Worm (Caenorhabditis elegans): ENCODE measurements around the gene twk-2.

ce11 chrII:4460851-4461250 is 7.9 kb upstream of the twk-2 start, which contains the start of the genes T12C9.7 and vps-18:
- TF ChIP-seq med-1 (GFP tag; optimal IDR thresholded peaks at IDR 0.05; ENCODE audit: insufficient read depth), result no peak
- TF ChIP-seq klf-2 (GFP tag; conservative IDR thresholded peaks at IDR 0.05), result no peak
- no peak for TF ChIP-seq ref-1 (GFP tag; conservative IDR thresholded peaks at IDR 0.05)
- TF ChIP-seq flt-1 (GFP tag; IDR thresholded peaks at IDR 0.05), result no peak
- no peak for TF ChIP-seq tab-1 (GFP tag; IDR thresholded peaks at IDR 0.05)
- no peak for TF ChIP-seq cog-1 (tag; optimal IDR thresholded peaks at IDR 0.05)
- no peak for TF ChIP-seq T22C8.4 (GFP tag; IDR thresholded peaks at IDR 0.05)

Measured in whole organism, midembryonic.